Fruit fly (Drosophila melanogaster) S2 (cell line): ENCODE measurements around the gene GMF.

ENCODE experiments used
- CG8478 ChIP-seq: fragments of >200 bp; optimal IDR thresholded peaks from 2 replicates; lab custom pipeline; 2018
- CTCF ChIP-seq, 2 experiments: fragments of >200 bp; optimal IDR thresholded peaks; 2 replicates each; lab custom pipeline; 2018

dm6 chr2L:16268107-16268539 lies 34.6 kb downstream of the GMF start:
- TF ChIP-seq CTCF (optimal IDR thresholded peaks at IDR 0.05; lab: Kevin White, UChicago) (no peak), CG8478 (lab: Kevin White, UChicago) (no peak)
